Worm (Caenorhabditis elegans): ENCODE measurements around the gene sws-1.
A peak's percentile ranks its signal among the peaks of the same experiment; 100 is the strongest.
"Not testable (repeated sequence)": the region's sequence is repeated elsewhere in the genome, so short reads cannot be mapped to it uniquely, and the experiment has no call there.

DNA sequence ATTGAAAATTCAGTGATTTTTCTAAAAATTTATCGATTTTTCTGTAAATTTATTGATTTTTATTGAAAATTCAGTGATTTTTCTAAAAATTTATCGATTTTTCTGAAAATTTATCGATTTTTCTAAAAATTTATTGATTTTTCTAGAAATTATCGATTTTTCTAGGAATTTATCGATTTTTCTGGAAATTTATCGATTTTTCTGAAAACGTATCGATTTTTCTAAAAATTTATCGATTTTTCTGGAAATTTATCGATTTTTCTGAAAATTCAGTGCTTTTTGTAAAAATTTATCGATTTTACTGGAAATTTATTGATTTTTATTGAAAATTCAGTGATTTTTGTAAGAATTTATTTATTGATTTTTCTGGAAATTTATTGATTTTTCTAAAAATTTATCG is 3.4 kb upstream of the sws-1 start:
- TF ChIP-seq T22C8.4 (GFP tag; IDR thresholded peaks at IDR 0.05): peak; percentile 19
- TF ChIP-seq flt-1 (GFP tag; IDR thresholded peaks at IDR 0.05); klf-2 (GFP tag; conservative IDR thresholded peaks at IDR 0.05); ztf-29 (GFP tag; IDR thresholded peaks at IDR 0.05); ref-1 (GFP tag; conservative IDR thresholded peaks at IDR 0.05); cog-1 (tag; optimal IDR thresholded peaks at IDR 0.05); ztf-23 (GFP tag; IDR thresholded peaks at IDR 0.05); tab-1 (GFP tag; IDR thresholded peaks at IDR 0.05): not testable (repeated sequence)

All from whole organism, midembryonic.